Worm (Caenorhabditis elegans): ENCODE results near the gene F53A2.1.

ce11 chrIII:13310552-13310951 is 14.1 kb downstream of the F53A2.1 start:
- no peak for TF ChIP-seq ztf-29 (GFP tag; IDR thresholded peaks at IDR 0.05)
- TF ChIP-seq klf-2 (GFP tag; conservative IDR thresholded peaks at IDR 0.05) = no peak
- no peak for TF ChIP-seq ref-1 (GFP tag; conservative IDR thresholded peaks at IDR 0.05)
- no peak for TF ChIP-seq flt-1 (GFP tag; IDR thresholded peaks at IDR 0.05)
- TF ChIP-seq T22C8.4 (GFP tag; IDR thresholded peaks at IDR 0.05) = no peak
- TF ChIP-seq cog-1 (tag; optimal IDR thresholded peaks at IDR 0.05) = no peak
- TF ChIP-seq ztf-23 (GFP tag; IDR thresholded peaks at IDR 0.05) = no peak
